Worm (Caenorhabditis elegans): ENCODE results near the gene pqn-89.

Gene pqn-89

DNA sequence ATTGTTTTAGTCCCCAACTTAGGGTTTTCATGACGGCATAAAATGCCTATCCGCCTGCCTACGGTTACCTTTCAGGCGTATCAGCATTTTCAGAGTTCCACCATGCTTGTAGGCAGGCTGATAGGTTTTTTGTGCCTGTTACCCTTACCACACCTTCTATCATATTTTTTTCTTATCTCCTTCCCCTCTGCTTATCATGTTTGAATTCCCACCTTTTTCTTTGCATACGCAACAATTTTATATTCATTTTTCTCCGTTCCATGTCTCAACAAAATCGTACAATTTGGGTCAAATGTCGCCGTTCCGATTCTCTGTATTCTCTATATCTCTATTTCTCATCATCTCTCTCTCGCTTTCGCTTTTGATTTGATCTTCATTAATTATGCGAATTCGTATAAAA, 13.1 kb downstream of the pqn-89 start, which contains the start of gene C01G5.9:
Gene C01G5.9 (plus strand): TSS at position 301 of the 400 bp plus-strand sequence.
- TF ChIP-seq blmp-1 (tag; optimal IDR thresholded peaks at IDR 0.05), result peak; percentile 10
- no peak for TF ChIP-seq efl-1 (optimal IDR thresholded peaks at IDR 0.05)
- no peak for TF ChIP-seq efl-1 (GFP tag; optimal IDR thresholded peaks at IDR 0.05 in 1 of 2)

DNA sequence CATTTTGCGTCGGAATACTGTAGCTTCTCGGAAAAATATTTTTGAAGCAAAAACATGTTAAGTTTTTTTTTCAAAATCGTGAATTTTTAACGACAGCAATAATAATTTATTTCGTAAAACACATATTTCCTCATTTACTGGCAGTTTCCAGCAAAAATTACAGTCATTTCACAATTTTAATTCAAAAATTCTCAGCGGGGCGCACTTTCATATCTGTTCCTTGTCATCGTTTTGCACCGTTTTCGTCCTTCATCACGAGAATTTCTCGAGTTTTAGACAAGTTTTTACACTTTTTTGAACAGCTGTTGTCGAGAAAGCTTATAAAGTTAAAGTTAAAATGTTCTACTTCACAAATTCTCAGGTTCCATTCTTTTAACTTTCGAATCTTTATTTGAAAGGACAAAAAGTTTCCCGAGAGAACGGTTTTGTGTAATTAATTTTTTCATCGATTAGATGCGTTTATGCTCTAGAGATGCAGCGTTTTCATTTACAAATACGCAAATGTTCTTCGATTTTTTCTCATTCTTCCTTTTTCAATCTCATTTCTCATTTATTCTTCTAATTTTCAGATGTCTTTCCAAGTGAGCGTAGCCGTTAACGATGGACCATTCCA, 15.9 kb downstream of the pqn-89 start, which contains the start of gene ddi-1:
Gene ddi-1 (plus strand): TSS at position 563 of the 613 bp plus-strand sequence.
- TF ChIP-seq pqm-1 (tag; optimal IDR thresholded peaks at IDR 0.05) (no peak), aha-1 (tag; optimal IDR thresholded peaks at IDR 0.05) (no peak), grh-1 (GFP tag; IDR thresholded peaks at IDR 0.05) (no peak), alr-1 (tag; optimal IDR thresholded peaks at IDR 0.05; ENCODE audit: borderline replicate concordance) (no peak), dpl-1 (GFP tag; optimal IDR thresholded peaks at IDR 0.05) (peak in 1 of 3 experiments; percentile 5), blmp-1 (tag; optimal IDR thresholded peaks at IDR 0.05) (no peak), lin-35 (GFP tag; optimal IDR thresholded peaks at IDR 0.05) (peak in 1 of 2 experiments; percentile 33), snpc-4 (tag; optimal IDR thresholded peaks at IDR 0.05) (no peak), efl-1 (optimal IDR thresholded peaks at IDR 0.05) (no peak), efl-1 (GFP tag; optimal IDR thresholded peaks at IDR 0.05 in 1 of 2) (peak in 1 of 2 experiments; percentile 9), skn-1 (tag; optimal IDR thresholded peaks at IDR 0.05) (peak; percentile 82), fkh-8 (tag; optimal IDR thresholded peaks at IDR 0.05) (no peak)

DNA sequence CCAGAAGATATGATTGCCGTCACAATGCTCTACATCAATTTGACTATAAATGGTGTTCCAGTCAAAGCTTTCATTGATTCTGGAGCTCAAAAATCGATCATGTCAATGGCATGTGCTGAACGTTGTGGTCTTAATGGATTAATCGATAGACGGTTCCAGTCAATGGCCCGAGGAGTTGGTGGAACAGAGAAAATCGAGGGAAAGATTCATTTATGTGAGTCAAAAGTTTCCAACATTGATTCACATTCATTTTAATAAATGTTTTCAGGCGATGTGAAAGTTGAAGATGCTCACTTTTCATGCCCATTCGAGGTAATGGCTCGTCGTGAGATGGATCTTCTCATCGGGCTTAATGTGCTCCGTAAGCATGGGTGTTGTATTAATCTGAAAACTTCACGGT, 17.2 kb downstream of the pqn-89 start:
- TF ChIP-seq lin-39 (tag; optimal IDR thresholded peaks at IDR 0.05), result no peak
- TF ChIP-seq lsy-2 (tag; optimal IDR thresholded peaks at IDR 0.05), result no peak
- TF ChIP-seq ceh-82 (tag; optimal IDR thresholded peaks at IDR 0.05), result no peak
- no peak for TF ChIP-seq grh-1 (GFP tag; IDR thresholded peaks at IDR 0.05)
- no peak for TF ChIP-seq snu-23 (GFP tag; optimal IDR thresholded peaks at IDR 0.05)
- TF ChIP-seq zip-4 (GFP tag; optimal IDR thresholded peaks at IDR 0.05), result no peak
- no peak for TF ChIP-seq unc-98 (GFP tag; IDR thresholded peaks at IDR 0.05)
- no peak for TF ChIP-seq mab-9 (GFP tag; IDR thresholded peaks at IDR 0.05)
- TF ChIP-seq nhr-28 (tag; optimal IDR thresholded peaks at IDR 0.05), result no peak
- TF ChIP-seq unc-30 (tag; optimal IDR thresholded peaks at IDR 0.05), result no peak

DNA sequence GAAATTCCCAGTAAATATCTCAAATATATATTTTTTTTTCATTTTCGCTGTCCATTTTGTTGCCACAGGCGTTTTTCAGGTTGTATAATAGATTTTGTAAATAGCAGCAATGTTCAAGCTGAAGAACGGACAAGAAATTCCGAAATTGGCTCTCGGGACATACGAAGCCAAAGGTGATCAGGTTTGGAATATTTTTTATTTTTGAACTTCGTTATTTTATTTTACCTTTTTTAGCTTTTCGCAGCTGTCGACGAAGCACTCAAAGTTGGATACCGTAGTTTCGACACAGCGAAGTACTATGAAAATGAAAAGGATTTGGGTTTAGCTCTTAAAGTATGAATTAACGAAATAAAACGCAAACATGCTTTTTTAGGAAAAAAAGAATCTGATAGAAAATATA, 18.0 kb downstream of the pqn-89 start, which contains the start of gene C01G5.5:
Gene C01G5.5 (plus strand): TSS at position 80 of the 400 bp plus-strand sequence.
- TF ChIP-seq efl-1 (optimal IDR thresholded peaks at IDR 0.05) (no peak), efl-1 (GFP tag; optimal IDR thresholded peaks at IDR 0.05 in 1 of 2) (peak in 1 of 2 experiments; percentile 65), nhr-85 (tag) (no peak), hlh-17 (GFP tag; optimal IDR thresholded peaks at IDR 0.05; ENCODE audit: borderline replicate concordance) (no peak), nhr-77 (tag; optimal IDR thresholded peaks at IDR 0.05) (no peak), elt-2 (tag; optimal IDR thresholded peaks at IDR 0.05) (no peak), ztf-4 (tag; optimal IDR thresholded peaks at IDR 0.05) (no peak), vab-15 (tag; optimal IDR thresholded peaks at IDR 0.05) (no peak)

DNA sequence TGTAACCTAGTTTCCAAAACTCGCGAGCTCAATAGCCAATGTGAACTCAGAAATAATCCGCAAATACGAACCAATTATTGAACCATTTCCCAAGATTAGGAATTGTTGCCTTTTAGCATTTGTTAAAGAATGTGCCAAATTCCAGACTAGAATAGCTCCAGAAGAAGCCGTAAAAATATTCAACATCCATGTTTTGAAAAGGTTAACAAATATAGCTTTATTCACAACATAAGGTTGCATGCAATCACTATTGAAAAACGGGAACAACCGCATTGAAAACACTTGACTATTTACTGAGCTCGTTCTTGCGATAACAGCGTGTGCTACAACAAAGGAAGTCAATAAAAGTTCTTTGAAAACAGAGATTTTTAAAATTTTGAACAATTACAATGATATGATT, 20.0 kb downstream of the pqn-89 start:
- TF ChIP-seq unc-30 (tag; optimal IDR thresholded peaks at IDR 0.05) (no peak), unc-130 (tag; optimal IDR thresholded peaks at IDR 0.05) (no peak), fkh-4 (tag; optimal IDR thresholded peaks at IDR 0.05; ENCODE audit: borderline replicate concordance) (no peak), zag-1 (tag; optimal IDR thresholded peaks at IDR 0.05) (no peak), egl-13 (tag; optimal IDR thresholded peaks at IDR 0.05) (no peak), ztf-4 (tag; optimal IDR thresholded peaks at IDR 0.05) (no peak), nhr-77 (tag; optimal IDR thresholded peaks at IDR 0.05) (no peak), nhr-47 (tag; optimal IDR thresholded peaks at IDR 0.05) (no peak), nhr-28 (tag; optimal IDR thresholded peaks at IDR 0.05) (no peak), nhr-20 (tag; optimal IDR thresholded peaks at IDR 0.05) (no peak), snu-23 (GFP tag; optimal IDR thresholded peaks at IDR 0.05) (no peak), vab-15 (tag; optimal IDR thresholded peaks at IDR 0.05) (no peak), swsn-7 (tag; optimal IDR thresholded peaks at IDR 0.05) (no peak), unc-86 (tag; optimal IDR thresholded peaks at IDR 0.05) (no peak), nhr-76 (tag; optimal IDR thresholded peaks at IDR 0.05) (no peak), snpc-4 (tag; optimal IDR thresholded peaks at IDR 0.05) (no peak)

Data from whole organism, L1 larva.